Worm (Caenorhabditis elegans) whole organism, L1 larva: ENCODE results near the gene sru-16.

Experiments used
- lin-13 ChIP-seq: fragments of 150-350 bp; optimal IDR thresholded peaks from 2 replicates; lab custom pipeline; 2014; ENCODE audit warnings: missing biosample characterization, missing genetic modification reagents, missing genetic modification characterization
- lin-14 ChIP-seq: fragments of 200-800 bp; sonication (Bioruptor generic); optimal IDR thresholded peaks from 2 replicates; lab custom pipeline; 2018; ENCODE audit warnings: mild to moderate bottlenecking, missing genetic modification characterization, moderate library complexity, missing compliant biosample characterization
- mef-2 ChIP-seq: fragments of 150-350 bp; optimal IDR thresholded peaks from 2 replicates; lab custom pipeline; 2014; ENCODE audit warnings: missing biosample characterization, missing genetic modification characterization
- nhr-90 ChIP-seq: sonication (generic microtip); optimal IDR thresholded peaks from 2 replicates; lab custom pipeline; 2016; ENCODE audit warnings: mild to moderate bottlenecking, missing genetic modification characterization, missing compliant biosample characterization; ENCODE audit not compliant: poor library complexity
- skn-1 ChIP-seq: fragments of 150-350 bp; optimal IDR thresholded peaks from 2 replicates; lab custom pipeline; 2014; ENCODE audit warnings: missing biosample characterization, missing genetic modification characterization
- snpc-4 ChIP-seq: fragments of 150-350 bp; optimal IDR thresholded peaks from 2 replicates; lab custom pipeline; 2014; ENCODE audit warnings: missing biosample characterization, missing genetic modification characterization

ce11 chrIV:13564284-13564683, 14.8 kb upstream of the sru-16 start:
- TF ChIP-seq skn-1 (no peak), mef-2 (tag; lab: Kevin White, UChicago) (no peak), lin-13 (GFP tag; lab: Kevin White, UChicago) (no peak), lin-14 (peak; percentile 49), nhr-90 (tag; lab: Kevin White, UChicago) (no peak), snpc-4 (tag; lab: Kevin White, UChicago) (no peak)
